Fruit fly (Drosophila melanogaster) whole organism, adult: Measurements from ENCODE around the gene CG7806.

Experiments used
- CG12768 ChIP-seq: fragments of 200-800 bp; sonication (Bioruptor generic); optimal IDR thresholded peaks from 2 replicates; lab custom pipeline; 2017; ENCODE audit warnings: missing biosample characterization, missing genetic modification characterization, mild to moderate bottlenecking, moderate library complexity, missing genetic modification reagents
- CG1620 ChIP-seq: fragments of 200-800 bp; sonication (Bioruptor generic); optimal IDR thresholded peaks from 2 replicates; lab custom pipeline; 2016; ENCODE audit warnings: missing biosample characterization, missing genetic modification characterization
- CG33017 ChIP-seq: fragments of 200-800 bp; sonication (Bioruptor generic); optimal IDR thresholded peaks from 2 replicates; lab custom pipeline; 2018; ENCODE audit warnings: missing biosample characterization, mild to moderate bottlenecking, missing genetic modification characterization, moderate library complexity
- CG7045 ChIP-seq: fragments of 200-800 bp; sonication (Bioruptor generic); optimal IDR thresholded peaks from 2 replicates; lab custom pipeline; 2017; ENCODE audit warnings: missing biosample characterization, mild to moderate bottlenecking, missing genetic modification characterization
- CG7101 ChIP-seq: fragments of 200-800 bp; sonication (Bioruptor generic); optimal IDR thresholded peaks from 2 replicates; lab custom pipeline; 2018; ENCODE audit warnings: missing biosample characterization, mild to moderate bottlenecking, missing genetic modification characterization, moderate library complexity
- Clk ChIP-seq: fragments of 200-800 bp; sonication (Bioruptor generic); optimal IDR thresholded peaks from 2 replicates; lab custom pipeline; 2017; ENCODE audit warnings: missing biosample characterization, missing genetic modification characterization
- Crg-1 ChIP-seq: fragments of 200-800 bp; sonication (Bioruptor generic); optimal IDR thresholded peaks from 2 replicates; lab custom pipeline; 2016; ENCODE audit warnings: missing biosample characterization, missing genetic modification characterization
- Hr96 ChIP-seq: fragments of 200-800 bp; sonication (Bioruptor generic); optimal IDR thresholded peaks from 2 replicates; lab custom pipeline; 2016; ENCODE audit warnings: missing biosample characterization, missing genetic modification characterization
- Mnt ChIP-seq: fragments of 200-800 bp; sonication (Bioruptor generic); optimal IDR thresholded peaks from 2 replicates; lab custom pipeline; 2016; ENCODE audit warnings: missing biosample characterization, mild to moderate bottlenecking, missing genetic modification characterization
- bab1 ChIP-seq: fragments of 200-800 bp; sonication (Bioruptor generic); optimal IDR thresholded peaks from 3 replicates; lab custom pipeline; 2019; ENCODE audit warnings: missing biosample characterization, mild to moderate bottlenecking, missing genetic modification characterization, moderate library complexity
- cic ChIP-seq: fragments of 200-800 bp; sonication (Bioruptor generic); optimal IDR thresholded peaks from 2 replicates; lab custom pipeline; 2017; ENCODE audit warnings: missing biosample characterization, mild to moderate bottlenecking, missing genetic modification characterization, moderate library complexity
- kay ChIP-seq: fragments of 200-800 bp; sonication (Bioruptor generic); peaks from one replicate; lab custom pipeline; 2016; ENCODE audit warnings: missing biosample characterization, missing genetic modification characterization, borderline replicate concordance
- toe ChIP-seq: fragments of 200-800 bp; sonication (Bioruptor generic); optimal IDR thresholded peaks from 2 replicates; lab custom pipeline; 2016; ENCODE audit warnings: missing biosample characterization, missing genetic modification characterization

dm6 chr2L:8270916-8271315 is 40.3 kb upstream of the CG7806 start:
- TF ChIP-seq Hr96 (GFP tag; lab: Kevin White, UChicago) = no peak
- TF ChIP-seq kay (GFP tag; lab: Kevin White, UChicago) = no peak
- TF ChIP-seq CG1620 (GFP tag; lab: Kevin White, UChicago) = no peak
- no peak for TF ChIP-seq CG33017 (tag; lab: Kevin White, UChicago)
- TF ChIP-seq Clk (GFP tag; lab: Kevin White, UChicago) = no peak
- TF ChIP-seq CG7045 (GFP tag; lab: Kevin White, UChicago) = no peak
- TF ChIP-seq CG7101 (tag; lab: Kevin White, UChicago) = no peak
- no peak for TF ChIP-seq Crg-1 (GFP tag; lab: Kevin White, UChicago)
- TF ChIP-seq bab1 (GFP tag; lab: Kevin White, UChicago) = no peak
- TF ChIP-seq Mnt = no peak
- no peak for TF ChIP-seq toe
- no peak for TF ChIP-seq CG12768
- TF ChIP-seq cic = no peak
